Worm (Caenorhabditis elegans): ENCODE data around the gene str-7.

ce11 chrV:16053373-16053772 lies 46.0 kb downstream of the str-7 start, which contains the start of gene F14H3.3:
- TF ChIP-seq ztf-11 (tag; optimal IDR thresholded peaks at IDR 0.05) (no peak), drap-1 (GFP tag; optimal IDR thresholded peaks at IDR 0.05) (no peak), unc-62 (GFP tag; optimal IDR thresholded peaks at IDR 0.05) (no peak), pha-4 (tag; optimal IDR thresholded peaks at IDR 0.05) (no peak), nhr-76 (tag; optimal IDR thresholded peaks at IDR 0.05) (no peak), lsy-2 (tag; optimal IDR thresholded peaks at IDR 0.05) (no peak)
